Worm (Caenorhabditis elegans) whole organism, early embryonic: ENCODE results near the gene W08G11.5.

Experiments
- B0310.2 ChIP-seq: sonication (generic microtip); optimal IDR thresholded peaks from 2 replicates; lab custom pipeline; 2016; ENCODE audit warnings: mild to moderate bottlenecking, missing genetic modification characterization, missing compliant biosample characterization
- F13C5.2 ChIP-seq: sonication (generic microtip); optimal IDR thresholded peaks from 2 replicates; lab custom pipeline; 2017; ENCODE audit warnings: mild to moderate bottlenecking, missing genetic modification characterization, inconsistent platforms, missing compliant biosample characterization
- aly-1 ChIP-seq: sonication (generic microtip); optimal IDR thresholded peaks from 2 replicates; lab custom pipeline; 2016; ENCODE audit warnings: missing genetic modification characterization, missing compliant biosample characterization
- ama-1 ChIP-seq: fragments of 150-350 bp; optimal IDR thresholded peaks from 2 replicates; lab custom pipeline; 2014
- ceh-13 ChIP-seq: fragments of 200-800 bp; sonication (Bioruptor generic); optimal IDR thresholded peaks from 2 replicates; lab custom pipeline; 2018; ENCODE audit warnings: mild to moderate bottlenecking, missing genetic modification characterization, missing compliant biosample characterization
- ceh-36 ChIP-seq: sonication (generic microtip); optimal IDR thresholded peaks from 2 replicates; lab custom pipeline; 2016; ENCODE audit warnings: missing genetic modification characterization, inconsistent platforms, missing compliant biosample characterization
- ets-7 ChIP-seq: sonication (generic microtip); optimal IDR thresholded peaks from 2 replicates; lab custom pipeline; 2016; ENCODE audit warnings: missing genotype, missing genetic modification characterization, missing compliant biosample characterization
- flt-1 ChIP-seq: fragments of 200-800 bp; sonication (Bioruptor generic); IDR thresholded peaks from 2 replicates; pipeline ENCODE4 v1.3.6; 2022; ENCODE audit warnings: missing genetic modification characterization, missing compliant biosample characterization
- hmbx-1 ChIP-seq: sonication (generic microtip); optimal IDR thresholded peaks from 2 replicates; lab custom pipeline; 2016; ENCODE audit warnings: mild to moderate bottlenecking, missing genetic modification characterization, missing compliant biosample characterization
- hmg-4 ChIP-seq: fragments of 200-800 bp; sonication (Bioruptor generic); optimal IDR thresholded peaks from 2 replicates; lab custom pipeline; 2018; ENCODE audit warnings: mild to moderate bottlenecking, missing genetic modification characterization, missing compliant biosample characterization
- hnd-1 ChIP-seq: sonication (generic microtip); optimal IDR thresholded peaks from 2 replicates; lab custom pipeline; 2016; ENCODE audit warnings: missing genetic modification characterization, missing compliant biosample characterization
- pes-1 ChIP-seq: fragments of 200-800 bp; sonication (Bioruptor generic); IDR thresholded peaks from 2 replicates; pipeline ENCODE4 v1.3.6; 2022; ENCODE audit warnings: missing genetic modification reagents, missing genetic modification characterization, missing compliant biosample characterization
- scrt-1 ChIP-seq: fragments of 200-800 bp; sonication (Bioruptor generic); IDR thresholded peaks from 2 replicates; pipeline ENCODE4 v1.3.6; 2022; ENCODE audit warnings: missing genetic modification characterization, missing compliant biosample characterization
- sea-1 ChIP-seq: fragments of 200-800 bp; sonication (Bioruptor generic); conservative IDR thresholded peaks from 2 replicates; pipeline ENCODE4 v1.3.6; 2022; ENCODE audit warnings: missing genetic modification characterization, missing compliant biosample characterization
- tbx-11 ChIP-seq: fragments of 200-800 bp; sonication (Bioruptor generic); IDR thresholded peaks from 2 replicates; pipeline ENCODE4 v1.3.6; 2022; ENCODE audit warnings: missing genetic modification characterization, missing compliant biosample characterization
- tbx-37 ChIP-seq: fragments of 200-800 bp; sonication (Bioruptor generic); conservative IDR thresholded peaks from 2 replicates; pipeline ENCODE4 v1.3.6; 2022; ENCODE audit warnings: missing genetic modification reagents, missing genetic modification characterization, missing compliant biosample characterization
- tra-4 ChIP-seq: sonication (generic microtip); optimal IDR thresholded peaks from 2 replicates; lab custom pipeline; 2017; ENCODE audit warnings: missing genetic modification characterization, missing compliant biosample characterization

The W08G11.5 gene

ce11 chrV:16300276-16300675 is 46.0 kb downstream of the W08G11.5 start, which contains the start of gene srbc-82:
TSS of gene srbc-82 (plus strand) at chrV:16300576.
- TF ChIP-seq flt-1 (GFP tag; lab: Robert Waterston, UW) (no peak), aly-1 (tag; lab: Kevin White, UChicago) (no peak), ceh-13 (GFP tag; lab: Kevin White, UChicago) (no peak), ets-7 (tag; lab: Kevin White, UChicago) (no peak)

ce11 chrV:16299834-16300233 is 46.5 kb downstream of the W08G11.5 start:
- no peak for TF ChIP-seq ama-1 (lab: Kevin White, UChicago)
- TF ChIP-seq sea-1 (GFP tag; lab: Robert Waterston, UW), result no peak
- no peak for TF ChIP-seq scrt-1 (GFP tag; lab: Robert Waterston, UW)
- no peak for TF ChIP-seq tbx-11 (GFP tag; lab: Robert Waterston, UW)
- no peak for TF ChIP-seq B0310.2 (tag; lab: Kevin White, UChicago)
- TF ChIP-seq ceh-36, result no peak
- TF ChIP-seq flt-1 (GFP tag; lab: Robert Waterston, UW), result no peak
- no peak for TF ChIP-seq pes-1 (GFP tag; lab: Robert Waterston, UW)
- no peak for TF ChIP-seq ets-7 (tag; lab: Kevin White, UChicago)
- no peak for TF ChIP-seq hnd-1 (tag; lab: Kevin White, UChicago)
- no peak for TF ChIP-seq tbx-37 (GFP tag; lab: Robert Waterston, UW)
- no peak for TF ChIP-seq hmg-4 (GFP tag; lab: Kevin White, UChicago)
- TF ChIP-seq F13C5.2, result no peak
- TF ChIP-seq tra-4, result no peak
- TF ChIP-seq ceh-13 (GFP tag; lab: Kevin White, UChicago), result no peak
- no peak for TF ChIP-seq hmbx-1 (tag; lab: Kevin White, UChicago)
- TF ChIP-seq aly-1 (tag; lab: Kevin White, UChicago), result no peak

- TF ChIP-seq ama-1 (lab: Kevin White, UChicago) (no peak), tbx-11 (GFP tag; lab: Robert Waterston, UW) (no peak), aly-1 (tag; lab: Kevin White, UChicago) (no peak), tbx-37 (GFP tag; lab: Robert Waterston, UW) (no peak), pes-1 (GFP tag; lab: Robert Waterston, UW) (no peak), hmg-4 (GFP tag; lab: Kevin White, UChicago) (no peak), tra-4 (no peak)
These were observed 47.6 kb downstream of the W08G11.5 start, which contains the start of gene srbc-84 for ce11 chrV:16298669-16299068. TSS of gene srbc-84 (plus strand) at chrV:16298969.

- TF ChIP-seq B0310.2 (tag; lab: Kevin White, UChicago) (no peak), flt-1 (GFP tag; lab: Robert Waterston, UW) (no peak), hmg-4 (GFP tag; lab: Kevin White, UChicago) (no peak), tbx-37 (GFP tag; lab: Robert Waterston, UW) (no peak), ama-1 (lab: Kevin White, UChicago) (no peak), pes-1 (GFP tag; lab: Robert Waterston, UW) (no peak), ceh-13 (GFP tag; lab: Kevin White, UChicago) (no peak), tra-4 (no peak), tbx-11 (GFP tag; lab: Robert Waterston, UW) (no peak), hmbx-1 (tag; lab: Kevin White, UChicago) (no peak), ceh-36 (no peak), hnd-1 (tag; lab: Kevin White, UChicago) (no peak), ets-7 (tag; lab: Kevin White, UChicago) (no peak)
These were observed 49.2 kb downstream of the W08G11.5 start, which contains the start of gene srbc-83 for ce11 chrV:16297070-16297469. TSS of gene srbc-83 (plus strand) at chrV:16297370.
